Worm (Caenorhabditis elegans) whole organism, late embryonic: Measurements from ENCODE around the gene Y39G8C.2.

Experiments used
- ceh-30 ChIP-seq: fragments of 150-350 bp; optimal IDR thresholded peaks from 2 replicates; lab custom pipeline; 2014; ENCODE audit warnings: missing biosample characterization, missing genetic modification characterization
- fkh-10 ChIP-seq: fragments of 150-350 bp; optimal IDR thresholded peaks from 2 replicates; lab custom pipeline; 2014; ENCODE audit warnings: missing biosample characterization, missing genetic modification reagents, missing genetic modification characterization
- pha-2 ChIP-seq: sonication (generic microtip); optimal IDR thresholded peaks from 2 replicates; lab custom pipeline; 2017; ENCODE audit warnings: mild to moderate bottlenecking, missing genetic modification characterization, missing compliant biosample characterization

DNA sequence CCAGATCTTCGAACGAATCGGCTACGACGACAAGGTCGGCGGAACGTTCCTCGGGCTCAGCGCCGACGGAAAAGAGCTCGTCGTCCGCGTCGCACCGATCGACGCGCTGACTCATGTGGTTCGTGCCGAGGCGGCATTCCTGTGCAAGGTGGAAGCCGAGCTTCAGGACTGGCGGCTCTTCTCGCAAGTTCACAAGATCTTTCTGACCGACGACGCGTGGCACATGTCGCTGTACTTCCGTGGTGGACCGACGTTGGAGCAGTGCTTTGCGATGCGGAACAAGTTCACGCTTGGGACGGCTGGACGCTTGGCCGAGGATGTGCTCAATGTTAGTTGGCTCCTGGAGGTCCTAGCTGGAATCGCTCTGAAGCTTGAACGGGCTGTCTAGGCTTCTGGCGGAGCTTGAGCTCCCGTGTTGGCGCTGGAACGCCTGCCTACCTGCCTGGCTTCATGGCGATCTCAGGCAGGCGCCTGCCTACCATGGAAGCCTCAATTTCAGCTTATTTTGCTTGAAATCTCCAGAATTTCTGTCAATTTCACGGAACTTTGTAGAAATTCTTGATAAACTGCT lies 41.5 kb upstream of the Y39G8C.2 start:
- TF ChIP-seq pha-2 (tag; lab: Kevin White, UChicago) (no peak), fkh-10 (GFP tag; lab: Kevin White, UChicago) (no peak), ceh-30 (tag; lab: Kevin White, UChicago) (no peak)
